Worm (Caenorhabditis elegans): ENCODE data around the gene din-1.

Gene din-1

ce11 chrII:11596157-11596740 lies 37.2 kb downstream of the din-1 start (continued):
- TF ChIP-seq attf-6 (GFP tag; IDR thresholded peaks at IDR 0.05) (peak; percentile 44; the same call in 1 of the 2 replicates), ekl-4 (GFP tag; IDR thresholded peaks at IDR 0.05) (peak; percentile 76), him-1 (tag; optimal IDR thresholded peaks at IDR 0.05) (peak; percentile 26), lag-1 (GFP tag; IDR thresholded peaks at IDR 0.05) (no peak), madf-6 (GFP tag; IDR thresholded peaks at IDR 0.05) (peak; percentile 96), rcor-1 (GFP tag; IDR thresholded peaks at IDR 0.05) (peak; percentile 33; the same call in 1 of the 2 replicates), sea-2 (GFP tag; IDR thresholded peaks at IDR 0.05) (no peak), snpc-3.4 (tag; optimal IDR thresholded peaks at IDR 0.05) (peak; percentile 75), ceh-27 (GFP tag; optimal IDR thresholded peaks at IDR 0.05) (no peak), die-1 (tag; optimal IDR thresholded peaks at IDR 0.05) (peak; percentile 11), lsl-1 (GFP tag; optimal IDR thresholded peaks at IDR 0.05) (peak; percentile 89), cebp-2 (GFP tag; IDR thresholded peaks at IDR 0.05) (no peak), D2030.7 (GFP tag; IDR thresholded peaks at IDR 0.05) (peak; percentile 76), ztf-18 (tag; optimal IDR thresholded peaks at IDR 0.05) (peak; percentile 32), aptf-3 (GFP tag; IDR thresholded peaks at IDR 0.05) (no peak), aptf-2 (GFP tag; conservative IDR thresholded peaks at IDR 0.05) (no peak), tbp1 (GFP tag; optimal IDR thresholded peaks at IDR 0.05) (peak; percentile 11), hlh-26 (GFP tag; conservative IDR thresholded peaks at IDR 0.05) (no peak), T07F8.4 (tag; optimal IDR thresholded peaks at IDR 0.05) (no peak), ceh-79 (tag; optimal IDR thresholded peaks at IDR 0.05) (no peak), snpc-4 (GFP tag; optimal IDR thresholded peaks at IDR 0.05) (no peak), snpc-4 (tag; optimal IDR thresholded peaks at IDR 0.05) (peak in 2 of 4 experiments; percentile 24 to 34), cebp-1 (GFP tag; IDR thresholded peaks at IDR 0.05) (no peak), cebp-1 (tag; optimal IDR thresholded peaks at IDR 0.05) (peak; percentile 28)

DNA sequence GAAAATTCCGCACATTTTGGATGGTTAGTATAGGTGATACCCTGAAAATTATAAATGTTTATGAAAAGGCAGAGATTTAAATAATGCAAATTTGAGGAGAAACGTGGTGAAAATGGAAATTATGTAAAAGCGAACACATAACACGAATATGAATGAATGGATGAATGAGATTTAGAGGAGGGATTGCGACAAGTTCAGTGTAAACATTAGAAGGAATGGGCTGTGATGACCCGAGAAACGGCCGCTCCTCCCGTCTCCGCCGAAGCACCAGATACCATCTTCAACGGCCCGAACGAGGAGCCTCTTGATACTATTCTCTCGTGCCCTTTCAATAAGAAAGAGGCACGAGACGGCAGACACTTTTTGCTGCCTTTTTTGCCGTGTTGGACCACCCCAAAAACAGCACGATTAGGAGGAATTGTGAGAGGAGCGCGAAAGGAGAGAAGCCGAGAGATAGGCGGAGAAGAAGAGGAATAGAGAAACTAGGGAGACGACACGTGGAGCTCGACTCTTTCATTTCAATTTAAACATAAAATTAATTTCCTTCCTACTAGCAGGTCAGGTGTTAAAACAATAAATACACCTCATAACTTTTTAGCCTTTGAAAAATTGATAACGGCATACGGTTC lies 37.9 kb downstream of the din-1 start, which contains the start of gene gfat-1:
TSS of gene gfat-1 (minus strand) at position 51 of the 629 bp plus-strand sequence.
- peak; percentile 39 for TF ChIP-seq mcd-1 (GFP tag; IDR thresholded peaks at IDR 0.05)
- no peak for TF ChIP-seq madf-10 (tag; optimal IDR thresholded peaks at IDR 0.05)
- no peak for TF ChIP-seq egl-18 (GFP tag; IDR thresholded peaks at IDR 0.05)
- no peak for TF ChIP-seq nfyb-1 (GFP tag; IDR thresholded peaks at IDR 0.05)
- TF ChIP-seq hmg-1.2 (GFP tag; IDR thresholded peaks at IDR 0.05), result peak; percentile 45; the same call in 1 of the 2 replicates
- TF ChIP-seq C06A6.2 (GFP tag; conservative IDR thresholded peaks at IDR 0.05), result no peak
- peak; percentile 41; the same call in 1 of the 2 replicates for TF ChIP-seq zfh-2 (GFP tag; conservative IDR thresholded peaks at IDR 0.05)
- no peak for TF ChIP-seq ceh-27 (GFP tag; optimal IDR thresholded peaks at IDR 0.05)
- TF ChIP-seq hsf-1 (GFP tag; IDR thresholded peaks at IDR 0.05), result no peak
- no peak for TF ChIP-seq efl-1 (GFP tag; optimal IDR thresholded peaks at IDR 0.05)
- TF ChIP-seq let-607 (tag; optimal IDR thresholded peaks at IDR 0.05), result peak; percentile 32 to 52
- TF ChIP-seq athp-1 (tag; optimal IDR thresholded peaks at IDR 0.05), result no peak
- TF ChIP-seq C17E4.6 (GFP tag; IDR thresholded peaks at IDR 0.05), result 0 out of 2 replicates have a peak, but pooled peaks have one; percentile 45
- no peak for TF ChIP-seq ets-4 (GFP tag; optimal IDR thresholded peaks at IDR 0.05)
- no peak for TF ChIP-seq snpc-3.4 (tag; optimal IDR thresholded peaks at IDR 0.05)
- no peak for TF ChIP-seq bed-2 (GFP tag; IDR thresholded peaks at IDR 0.05)
- TF ChIP-seq die-1 (tag; optimal IDR thresholded peaks at IDR 0.05), result no peak
- no peak for TF ChIP-seq egl-44 (GFP tag; IDR thresholded peaks at IDR 0.05)
